Fruit fly (Drosophila melanogaster) whole organism, prepupa: ENCODE measurements around the gene CG2260.

Experiments used
- Blimp-1 ChIP-seq: fragments of 200-800 bp; sonication (Bioruptor generic); optimal IDR thresholded peaks from 3 replicates; lab custom pipeline; 2017; ENCODE audit warnings: missing biosample characterization, missing genetic modification characterization, mild to moderate bottlenecking, moderate library complexity, missing genetic modification reagents
- CG10631 ChIP-seq: fragments of 200-800 bp; sonication (Bioruptor generic); optimal IDR thresholded peaks from 2 replicates; lab custom pipeline; 2016; ENCODE audit warnings: missing biosample characterization, missing genetic modification characterization
- CG10669 ChIP-seq: fragments of 200-800 bp; sonication (Bioruptor generic); optimal IDR thresholded peaks from 3 replicates; lab custom pipeline; 2018; ENCODE audit warnings: missing biosample characterization, mild to moderate bottlenecking, missing genetic modification characterization, moderate library complexity
- CG11294 ChIP-seq: fragments of 200-800 bp; sonication (Bioruptor generic); IDR thresholded peaks from 2 replicates; pipeline ENCODE4 v1.3.6; 2022; ENCODE audit warnings: missing biosample characterization, missing genetic modification characterization
- CG11762 ChIP-seq: fragments of 200-800 bp; sonication (Bioruptor generic); optimal IDR thresholded peaks from 3 replicates; lab custom pipeline; 2016; ENCODE audit warnings: missing biosample characterization, missing genetic modification characterization; ENCODE audit not compliant: insufficient read depth
- CG11902 ChIP-seq: fragments of 200-800 bp; sonication (Bioruptor generic); optimal IDR thresholded peaks from 3 replicates; lab custom pipeline; 2016; ENCODE audit warnings: missing biosample characterization, missing genetic modification characterization
- CG15336 ChIP-seq: fragments of 200-800 bp; sonication (Bioruptor generic); IDR thresholded peaks from 2 replicates; pipeline ENCODE4 v1.3.6; 2022; ENCODE audit warnings: missing biosample characterization, missing genetic modification characterization
- CG1621 ChIP-seq: fragments of 200-800 bp; sonication (Bioruptor generic); optimal IDR thresholded peaks from 3 replicates; lab custom pipeline; 2018; ENCODE audit warnings: missing biosample characterization, mild to moderate bottlenecking, missing genetic modification characterization
- CG16779 ChIP-seq: fragments of 200-800 bp; sonication (Bioruptor generic); optimal IDR thresholded peaks from 3 replicates; lab custom pipeline; 2017; ENCODE audit warnings: missing biosample characterization, mild to moderate bottlenecking, missing genetic modification characterization
- CG3032 ChIP-seq: fragments of 200-800 bp; optimal IDR thresholded peaks from 2 replicates; lab custom pipeline; 2019; ENCODE audit warnings: missing biosample characterization, mild to moderate bottlenecking, missing genetic modification characterization, moderate library complexity
- CG31627 ChIP-seq: fragments of 200-800 bp; sonication (Bioruptor generic); optimal IDR thresholded peaks from 3 replicates; lab custom pipeline; 2016; ENCODE audit warnings: missing biosample characterization, missing genetic modification characterization
- CG32006 ChIP-seq: fragments of 200-800 bp; sonication (Bioruptor generic); optimal IDR thresholded peaks from 3 replicates; lab custom pipeline; 2017; ENCODE audit warnings: missing biosample characterization, mild to moderate bottlenecking, missing genetic modification characterization
- CG34406 ChIP-seq: fragments of 200-800 bp; sonication (Bioruptor generic); optimal IDR thresholded peaks from 3 replicates; lab custom pipeline; 2016; ENCODE audit warnings: missing biosample characterization, missing genetic modification characterization
- CG3919 ChIP-seq: fragments of 200-800 bp; sonication (Bioruptor generic); optimal IDR thresholded peaks from 3 replicates; lab custom pipeline; 2016; ENCODE audit warnings: missing biosample characterization, missing genetic modification characterization
- CG4318 ChIP-seq: fragments of 200-800 bp; sonication (Bioruptor generic); optimal IDR thresholded peaks from 3 replicates; lab custom pipeline; 2017; ENCODE audit warnings: missing biosample characterization, mild to moderate bottlenecking, missing genetic modification characterization
- CG6163 ChIP-seq: fragments of 200-800 bp; sonication (Bioruptor generic); IDR thresholded peaks from 3 replicates; pipeline ENCODE4 v1.3.6; 2022; ENCODE audit warnings: missing biosample characterization, missing genetic modification characterization
- CG6276 ChIP-seq: fragments of 200-800 bp; sonication (Bioruptor generic); optimal IDR thresholded peaks from 2 replicates; lab custom pipeline; 2017; ENCODE audit warnings: missing biosample characterization, mild to moderate bottlenecking, missing genetic modification characterization
- CG6792 ChIP-seq: fragments of 200-800 bp; sonication (Bioruptor generic); optimal IDR thresholded peaks from 3 replicates; lab custom pipeline; 2016; ENCODE audit warnings: missing biosample characterization, missing genetic modification characterization
- CG6854 ChIP-seq: fragments of 200-800 bp; sonication (Bioruptor generic); optimal IDR thresholded peaks from 2 replicates; lab custom pipeline; 2017; ENCODE audit warnings: missing biosample characterization, mild to moderate bottlenecking, missing genetic modification characterization
- CG8119 ChIP-seq: fragments of 200-800 bp; sonication (Bioruptor generic); IDR thresholded peaks from 3 replicates; pipeline ENCODE4 v1.3.6; 2022; ENCODE audit warnings: missing biosample characterization, missing genetic modification characterization
- CG8319 ChIP-seq: fragments of 200-800 bp; sonication (Bioruptor generic); optimal IDR thresholded peaks from 3 replicates; lab custom pipeline; 2016; ENCODE audit warnings: missing biosample characterization, missing genetic modification characterization
- CG8632 ChIP-seq: fragments of 200-800 bp; sonication (Bioruptor generic); optimal IDR thresholded peaks from 3 replicates; lab custom pipeline; 2016; ENCODE audit warnings: missing biosample characterization, missing genetic modification characterization
- CG9139 ChIP-seq: fragments of 200-800 bp; sonication (Bioruptor generic); optimal IDR thresholded peaks from 3 replicates; lab custom pipeline; 2017; ENCODE audit warnings: missing biosample characterization, mild to moderate bottlenecking, missing genetic modification characterization
- Eip75B ChIP-seq: fragments of 200-800 bp; sonication (Bioruptor generic); optimal IDR thresholded peaks from 3 replicates; lab custom pipeline; 2016; ENCODE audit warnings: missing biosample characterization, missing genetic modification characterization
- Eip78C ChIP-seq: fragments of 200-800 bp; sonication (Bioruptor generic); peaks from one replicate; lab custom pipeline; 2016; ENCODE audit warnings: missing biosample characterization, missing genetic modification characterization
- Eip93F ChIP-seq: fragments of 200-800 bp; sonication (Bioruptor generic); optimal IDR thresholded peaks from 2 replicates; lab custom pipeline; 2016; ENCODE audit warnings: missing biosample characterization, mild to moderate bottlenecking, missing genetic modification characterization
- Ets21C ChIP-seq: fragments of 200-800 bp; sonication (Bioruptor generic); optimal IDR thresholded peaks from 3 replicates; lab custom pipeline; 2016; ENCODE audit warnings: missing biosample characterization, missing genetic modification characterization
- Ets96B ChIP-seq: fragments of 200-800 bp; optimal IDR thresholded peaks from 2 replicates; lab custom pipeline; 2019; ENCODE audit warnings: missing biosample characterization, mild to moderate bottlenecking, missing genetic modification characterization, moderate library complexity
- Gug ChIP-seq: fragments of 200-800 bp; sonication (Bioruptor generic); IDR thresholded peaks from 2 replicates; pipeline ENCODE4 v1.3.6; 2022; ENCODE audit warnings: missing biosample characterization, missing genetic modification characterization
- Hr38 ChIP-seq: sonication (Bioruptor generic); optimal IDR thresholded peaks from 2 replicates; lab custom pipeline; 2016; ENCODE audit warnings: missing biosample characterization, missing genetic modification characterization
- Hr39 ChIP-seq: fragments of 200-800 bp; sonication (Bioruptor generic); optimal IDR thresholded peaks from 2 replicates; lab custom pipeline; 2016; ENCODE audit warnings: missing biosample characterization, missing genetic modification characterization
- Hr4 ChIP-seq: fragments of 200-800 bp; sonication (Bioruptor generic); optimal IDR thresholded peaks from 3 replicates; lab custom pipeline; 2016; ENCODE audit warnings: missing biosample characterization, missing genetic modification characterization
- Lpt ChIP-seq: fragments of 200-800 bp; sonication (Bioruptor generic); optimal IDR thresholded peaks from 3 replicates; lab custom pipeline; 2016; ENCODE audit warnings: missing biosample characterization, missing genetic modification characterization
- Met ChIP-seq: fragments of 200-800 bp; sonication (Bioruptor generic); optimal IDR thresholded peaks from 3 replicates; lab custom pipeline; 2016; ENCODE audit warnings: missing biosample characterization, missing genetic modification characterization
- Smox ChIP-seq: fragments of 200-800 bp; sonication (Bioruptor generic); optimal IDR thresholded peaks from 3 replicates; lab custom pipeline; 2016; ENCODE audit warnings: missing biosample characterization, missing genetic modification characterization
- Sox102F ChIP-seq: fragments of 200-800 bp; sonication (Bioruptor generic); optimal IDR thresholded peaks from 2 replicates; lab custom pipeline; 2016; ENCODE audit warnings: missing biosample characterization, mild to moderate bottlenecking, missing genetic modification characterization
- Sox15 ChIP-seq: fragments of 200-800 bp; sonication (Bioruptor generic); optimal IDR thresholded peaks from 3 replicates; lab custom pipeline; 2016; ENCODE audit warnings: missing biosample characterization, missing genetic modification characterization
- achi ChIP-seq: fragments of 200-800 bp; sonication (Bioruptor generic); optimal IDR thresholded peaks from 3 replicates; lab custom pipeline; 2016; ENCODE audit warnings: missing biosample characterization, missing genetic modification characterization
- acj6 ChIP-seq: fragments of 200-800 bp; sonication (Bioruptor generic); optimal IDR thresholded peaks from 3 replicates; lab custom pipeline; 2016; ENCODE audit warnings: missing biosample characterization, missing genetic modification characterization
- cyc ChIP-seq: fragments of 200-800 bp; sonication (Bioruptor generic); optimal IDR thresholded peaks from 3 replicates; lab custom pipeline; 2016; ENCODE audit warnings: missing biosample characterization, missing genetic modification characterization
- dac ChIP-seq: fragments of 200-800 bp; sonication (Bioruptor generic); optimal IDR thresholded peaks from 2 replicates; lab custom pipeline; 2017; ENCODE audit warnings: missing biosample characterization, mild to moderate bottlenecking, missing genetic modification characterization
- dsx ChIP-seq: fragments of 200-800 bp; optimal IDR thresholded peaks from 3 replicates; lab custom pipeline; 2019; ENCODE audit warnings: missing biosample characterization, mild to moderate bottlenecking, missing genetic modification characterization, moderate library complexity; ENCODE audit not compliant: poor library complexity, severe bottlenecking
- esn ChIP-seq: fragments of 200-800 bp; sonication (Bioruptor generic); optimal IDR thresholded peaks from 2 replicates; lab custom pipeline; 2016; ENCODE audit warnings: missing biosample characterization, mild to moderate bottlenecking, missing genetic modification characterization, moderate library complexity
- fd59A ChIP-seq: fragments of 200-800 bp; sonication (Bioruptor generic); optimal IDR thresholded peaks from 2 replicates; lab custom pipeline; 2017; ENCODE audit warnings: missing biosample characterization, mild to moderate bottlenecking, missing genetic modification characterization, missing genetic modification reagents
- fd85E ChIP-seq: fragments of 200-800 bp; sonication (Bioruptor generic); optimal IDR thresholded peaks from 3 replicates; lab custom pipeline; 2016; ENCODE audit warnings: missing biosample characterization, missing genetic modification characterization
- lz ChIP-seq: fragments of 200-800 bp; sonication (Bioruptor generic); optimal IDR thresholded peaks from 3 replicates; lab custom pipeline; 2016; ENCODE audit warnings: missing biosample characterization, missing genetic modification characterization
- net ChIP-seq: fragments of 200-800 bp; sonication (Bioruptor generic); optimal IDR thresholded peaks from 3 replicates; lab custom pipeline; 2016; ENCODE audit warnings: missing biosample characterization, missing genetic modification characterization
- pdm3 ChIP-seq: fragments of 200-800 bp; sonication (Bioruptor generic); optimal IDR thresholded peaks from 3 replicates; lab custom pipeline; 2016; ENCODE audit warnings: missing biosample characterization, missing genetic modification characterization
- salr ChIP-seq, 2 experiments: fragments of 200-800 bp; sonication (Bioruptor generic); optimal IDR thresholded peaks; 3 replicates each; lab custom pipeline; 2016 to 2018; ENCODE audit warnings: missing biosample characterization in 2 of 2, missing genetic modification characterization in 2 of 2, mild to moderate bottlenecking in 1 of 2
- spab ChIP-seq: fragments of 200-800 bp; sonication (Bioruptor generic); optimal IDR thresholded peaks from 2 replicates; lab custom pipeline; 2017; ENCODE audit warnings: missing biosample characterization, mild to moderate bottlenecking, missing genetic modification characterization, missing genetic modification reagents
- svp ChIP-seq: fragments of 200-800 bp; sonication (Bioruptor generic); peaks from one replicate; lab custom pipeline; 2016; ENCODE audit warnings: missing biosample characterization, missing genetic modification characterization
- topi ChIP-seq: fragments of 200-800 bp; sonication (Bioruptor generic); optimal IDR thresholded peaks from 3 replicates; lab custom pipeline; 2016; ENCODE audit warnings: missing biosample characterization, missing genetic modification characterization
- vri ChIP-seq: fragments of 200-800 bp; sonication (Bioruptor generic); optimal IDR thresholded peaks from 3 replicates; lab custom pipeline; 2016; ENCODE audit warnings: missing biosample characterization, mild to moderate bottlenecking, missing genetic modification characterization

Gene CG2260

dm6 chrX:8158942-8159472 is 38.1 kb upstream of the CG2260 start:
- no peak for TF ChIP-seq Blimp-1
- TF ChIP-seq fd85E (GFP tag; lab: Kevin White, UChicago) = no peak
- peak; percentile 48 for TF ChIP-seq spab (GFP tag; lab: Kevin White, UChicago)
- TF ChIP-seq Gug (GFP tag; lab: Robert Waterston, UW) = no peak
- no peak for TF ChIP-seq CG8632 (GFP tag; lab: Kevin White, UChicago)
- TF ChIP-seq CG10631 (GFP tag; lab: Kevin White, UChicago) = no peak
- TF ChIP-seq esn (GFP tag; lab: Kevin White, UChicago) = no peak
- TF ChIP-seq Lpt (GFP tag; lab: Kevin White, UChicago) = no peak
- peak in 1 of 2 experiments; percentile 4 for TF ChIP-seq salr (GFP tag; optimal IDR thresholded peaks at IDR 0.05; lab: Kevin White, UChicago)
- TF ChIP-seq CG31627 (GFP tag; lab: Kevin White, UChicago) = no peak
- TF ChIP-seq dsx (GFP tag; lab: Kevin White, UChicago) = peak; percentile 28
- peak; percentile 98 for TF ChIP-seq svp (GFP tag; lab: Kevin White, UChicago)
- no peak for TF ChIP-seq Sox15
- no peak for TF ChIP-seq CG6163 (GFP tag; lab: Robert Waterston, UW)
- TF ChIP-seq net = peak; percentile 36
- TF ChIP-seq CG6792 (GFP tag; lab: Kevin White, UChicago) = no peak
- no peak for TF ChIP-seq CG8319
- peak; percentile 41; the same call in 1 of the 3 replicates for TF ChIP-seq CG8119 (GFP tag; lab: Robert Waterston, UW)
- no peak for TF ChIP-seq Hr4 (GFP tag; lab: Kevin White, UChicago)
- TF ChIP-seq Hr38 (GFP tag; lab: Kevin White, UChicago) = no peak
- TF ChIP-seq CG32006 = no peak
- TF ChIP-seq Eip75B (GFP tag; lab: Kevin White, UChicago) = no peak
- TF ChIP-seq CG11762 = no peak
- TF ChIP-seq CG3919 (GFP tag; lab: Kevin White, UChicago) = peak; percentile 21
- peak; percentile 40 for TF ChIP-seq Eip78C (GFP tag; lab: Kevin White, UChicago)
- TF ChIP-seq pdm3 = no peak
- TF ChIP-seq Met (GFP tag; lab: Kevin White, UChicago) = no peak
- TF ChIP-seq Hr39 = no peak
- TF ChIP-seq CG16779 (tag; lab: Kevin White, UChicago) = peak; percentile 49
- no peak for TF ChIP-seq Sox102F (GFP tag; lab: Kevin White, UChicago)
- TF ChIP-seq vri (GFP tag; lab: Kevin White, UChicago) = no peak
- peak; percentile 55; the same call in 1 of the 2 replicates for TF ChIP-seq CG15336 (GFP tag; lab: Robert Waterston, UW)
- no peak for TF ChIP-seq CG4318 (GFP tag; lab: Kevin White, UChicago)
- TF ChIP-seq CG10669 (GFP tag; lab: Kevin White, UChicago) = peak; percentile 6
- TF ChIP-seq Smox (GFP tag; lab: Kevin White, UChicago) = no peak
- no peak for TF ChIP-seq cyc
- peak; percentile 82 for TF ChIP-seq CG6276
- TF ChIP-seq CG11294 = no peak
- no peak for TF ChIP-seq CG11902
- no peak for TF ChIP-seq CG34406 (GFP tag; lab: Kevin White, UChicago)
- no peak for TF ChIP-seq acj6 (GFP tag; lab: Kevin White, UChicago)
- TF ChIP-seq CG6854 (GFP tag; lab: Kevin White, UChicago) = peak; percentile 60
- TF ChIP-seq CG1621 (tag; lab: Kevin White, UChicago) = peak; percentile 56
- TF ChIP-seq fd59A (GFP tag; lab: Kevin White, UChicago) = no peak
- no peak for TF ChIP-seq Eip93F (GFP tag; lab: Kevin White, UChicago)
- no peak for TF ChIP-seq dac (GFP tag; lab: Kevin White, UChicago)
- no peak for TF ChIP-seq Ets96B (tag; lab: Kevin White, UChicago)
- no peak for TF ChIP-seq lz (GFP tag; lab: Kevin White, UChicago)
- peak; percentile 81 for TF ChIP-seq CG9139
- TF ChIP-seq achi = no peak
- no peak for TF ChIP-seq Ets21C (GFP tag; lab: Kevin White, UChicago)
- TF ChIP-seq CG3032 (tag; lab: Kevin White, UChicago) = no peak
- no peak for TF ChIP-seq topi (GFP tag; lab: Kevin White, UChicago)
